Worm (Caenorhabditis elegans) whole organism, L1 larva: Measurements from ENCODE around the gene bed-3.

Source experiments
- aly-2 ChIP-seq: fragments of 150-350 bp; optimal IDR thresholded peaks from 2 replicates; lab custom pipeline; 2014; ENCODE audit warnings: missing biosample characterization, missing genetic modification characterization
- blmp-1 ChIP-seq: fragments of 150-350 bp; optimal IDR thresholded peaks from 2 replicates; lab custom pipeline; 2014; ENCODE audit warnings: missing biosample characterization, missing genetic modification characterization
- ceh-82 ChIP-seq, 3 experiments: fragments of 150-350 bp in 1 of 3; sonication (generic microtip) in 2 of 3; optimal IDR thresholded peaks; 2 replicates each; lab custom pipeline; 2014 to 2017; ENCODE audit warnings: missing biosample characterization in 3 of 3, missing genetic modification characterization in 3 of 3
- ceh-88 ChIP-seq: fragments of 200-800 bp; sonication (Bioruptor generic); IDR thresholded peaks from 2 replicates; pipeline ENCODE4 v1.3.6; 2022; ENCODE audit warnings: missing genetic modification characterization, missing compliant biosample characterization
- dpl-1 ChIP-seq, 3 experiments: fragments of 150-350 bp in 2 of 3; sonication (generic microtip) in 1 of 3; optimal IDR thresholded peaks; 2 replicates each; lab custom pipeline; 2014 to 2017; ENCODE audit warnings: missing biosample characterization in 3 of 3, missing genetic modification characterization in 3 of 3, missing genetic modification reagents in 3 of 3
- dsc-1 ChIP-seq: sonication (generic microtip); optimal IDR thresholded peaks from 2 replicates; lab custom pipeline; 2016; ENCODE audit warnings: mild to moderate bottlenecking, missing genetic modification characterization, missing compliant biosample characterization
- efl-1 ChIP-seq, 4 experiments: fragments of 150-350 bp; optimal IDR thresholded peaks in 3 of 4; peaks in 1 of 4; 1 replicate in 1 of 4; 2 replicates in 3 of 4; lab custom pipeline; 2014; ENCODE audit warnings: missing biosample characterization in 2 of 4, missing genetic modification characterization in 2 of 4, missing genetic modification reagents in 2 of 4
- efl-3 ChIP-seq: fragments of 200-800 bp; sonication (Bioruptor generic); optimal IDR thresholded peaks from 2 replicates; lab custom pipeline; 2018; ENCODE audit warnings: mild to moderate bottlenecking, missing genetic modification characterization, missing compliant biosample characterization
- egl-13 ChIP-seq: sonication (generic microtip); optimal IDR thresholded peaks from 2 replicates; lab custom pipeline; 2016; ENCODE audit warnings: missing genotype, missing genetic modification reagents, missing genetic modification characterization, missing compliant biosample characterization
- elt-2 ChIP-seq: sonication (generic microtip); optimal IDR thresholded peaks from 2 replicates; lab custom pipeline; 2016; ENCODE audit warnings: missing genetic modification characterization, mild to moderate bottlenecking, inconsistent platforms, missing compliant biosample characterization, missing genetic modification reagents
- fkh-10 ChIP-seq: sonication (generic microtip); optimal IDR thresholded peaks from 2 replicates; lab custom pipeline; 2017; ENCODE audit warnings: missing biosample characterization, missing genetic modification reagents, missing genetic modification characterization
- fkh-8 ChIP-seq: sonication (generic microtip); optimal IDR thresholded peaks from 2 replicates; lab custom pipeline; 2016; ENCODE audit warnings: mild to moderate bottlenecking, missing genetic modification characterization, missing compliant biosample characterization
- fos-1 ChIP-seq: fragments of 150-350 bp; optimal IDR thresholded peaks from 2 replicates; lab custom pipeline; 2014; ENCODE audit warnings: missing biosample characterization, missing genetic modification characterization
- hlh-17 ChIP-seq: fragments of 200-800 bp; sonication (Bioruptor generic); optimal IDR thresholded peaks from 2 replicates; lab custom pipeline; 2018; ENCODE audit warnings: missing genetic modification characterization, mild to moderate bottlenecking, missing compliant biosample characterization, moderate library complexity, borderline replicate concordance
- hpl-2 ChIP-seq: fragments of 150-350 bp; optimal IDR thresholded peaks from 2 replicates; lab custom pipeline; 2014; ENCODE audit warnings: missing biosample characterization, missing genetic modification reagents, missing genetic modification characterization
- isw-1 ChIP-seq: fragments of 200-800 bp; sonication (Bioruptor generic); IDR thresholded peaks from 2 replicates; pipeline ENCODE4 v1.3.6; 2022; ENCODE audit warnings: missing genetic modification characterization, missing compliant biosample characterization
- lin-14 ChIP-seq: fragments of 200-800 bp; sonication (Bioruptor generic); optimal IDR thresholded peaks from 2 replicates; lab custom pipeline; 2018; ENCODE audit warnings: mild to moderate bottlenecking, missing genetic modification characterization, moderate library complexity, missing compliant biosample characterization
- lin-15B ChIP-seq: fragments of 150-350 bp; sonication (generic microtip); optimal IDR thresholded peaks from 3 replicates; lab custom pipeline; 2014; ENCODE audit warnings: missing biosample characterization, missing genetic modification characterization
- lin-35 ChIP-seq, 2 experiments: fragments of 150-350 bp; optimal IDR thresholded peaks; 2 replicates each; lab custom pipeline; 2014; ENCODE audit warnings: missing biosample characterization in 2 of 2, missing genetic modification characterization in 2 of 2, missing genetic modification reagents in 2 of 2
- lir-3 ChIP-seq: sonication (generic microtip); optimal IDR thresholded peaks from 2 replicates; lab custom pipeline; 2016; ENCODE audit warnings: mild to moderate bottlenecking, missing genetic modification characterization, moderate library complexity, missing compliant biosample characterization; ENCODE audit not compliant: poor library complexity
- lsy-2 ChIP-seq, 2 experiments: fragments of 150-350 bp; optimal IDR thresholded peaks; 2 replicates each; lab custom pipeline; 2014; ENCODE audit warnings: missing biosample characterization in 2 of 2, missing genetic modification characterization in 2 of 2
- mab-9 ChIP-seq: fragments of 200-800 bp; sonication (Bioruptor generic); IDR thresholded peaks from 2 replicates; pipeline ENCODE4 v1.3.6; 2022; ENCODE audit warnings: missing genetic modification reagents, missing genetic modification characterization, missing compliant biosample characterization
- mep-1 ChIP-seq: fragments of 150-350 bp; optimal IDR thresholded peaks from 2 replicates; lab custom pipeline; 2014; ENCODE audit warnings: missing biosample characterization, missing genetic modification characterization
- nhr-47 ChIP-seq: sonication (generic microtip); optimal IDR thresholded peaks from 2 replicates; lab custom pipeline; 2016; ENCODE audit warnings: mild to moderate bottlenecking, missing genetic modification characterization, moderate library complexity, missing compliant biosample characterization
- pax-3 ChIP-seq: fragments of 200-800 bp; sonication (Bioruptor generic); optimal IDR thresholded peaks from 2 replicates; lab custom pipeline; 2018; ENCODE audit warnings: mild to moderate bottlenecking, missing genetic modification characterization, moderate library complexity, missing compliant biosample characterization
- skn-1 ChIP-seq: fragments of 150-350 bp; optimal IDR thresholded peaks from 2 replicates; lab custom pipeline; 2014; ENCODE audit warnings: missing biosample characterization, missing genetic modification characterization
- sup-37 ChIP-seq: fragments of 200-800 bp; sonication (Bioruptor generic); optimal IDR thresholded peaks from 2 replicates; lab custom pipeline; 2018; ENCODE audit warnings: mild to moderate bottlenecking, missing genetic modification characterization, missing compliant biosample characterization
- swsn-7 ChIP-seq: sonication (generic microtip); optimal IDR thresholded peaks from 2 replicates; lab custom pipeline; 2016; ENCODE audit warnings: missing genetic modification characterization, missing compliant biosample characterization
- tbx-2 ChIP-seq: sonication (generic microtip); optimal IDR thresholded peaks from 2 replicates; lab custom pipeline; 2016; ENCODE audit warnings: missing genetic modification characterization, missing compliant biosample characterization
- unc-130 ChIP-seq: fragments of 150-350 bp; optimal IDR thresholded peaks from 2 replicates; lab custom pipeline; 2017; ENCODE audit warnings: missing biosample characterization, missing genetic modification characterization, inconsistent platforms
- unc-86 ChIP-seq: sonication (generic microtip); optimal IDR thresholded peaks from 2 replicates; lab custom pipeline; 2016; ENCODE audit warnings: missing genetic modification characterization, missing compliant biosample characterization
- xbp-1 ChIP-seq: sonication (generic microtip); optimal IDR thresholded peaks from 2 replicates; lab custom pipeline; 2016; ENCODE audit warnings: missing genetic modification characterization, missing compliant biosample characterization
- ztf-4 ChIP-seq: fragments of 150-350 bp; optimal IDR thresholded peaks from 2 replicates; lab custom pipeline; 2014; ENCODE audit warnings: missing biosample characterization, missing genetic modification characterization

The bed-3 gene

DNA sequence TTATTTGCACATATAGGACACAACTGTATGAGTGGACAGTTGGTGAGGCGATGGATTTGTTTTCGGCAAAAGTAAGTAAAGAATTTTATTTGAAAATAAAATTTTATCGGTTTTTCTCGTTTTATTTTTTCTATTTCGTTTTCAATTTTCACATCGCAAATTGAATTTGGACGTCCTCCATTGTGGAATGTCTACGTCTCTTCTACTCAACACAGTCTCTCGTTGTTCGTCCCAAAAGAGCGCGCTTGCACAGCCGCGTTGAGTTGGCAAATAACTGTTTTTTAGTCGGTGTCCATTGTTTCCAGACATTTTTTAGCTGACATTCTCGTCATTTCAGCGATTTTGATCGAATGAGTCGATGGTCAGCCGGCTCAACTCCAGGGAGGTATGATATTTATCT lies 17.1 kb upstream of the bed-3 start:
- TF ChIP-seq lin-35 (GFP tag; optimal IDR thresholded peaks at IDR 0.05; lab: Kevin White, UChicago) (peak; percentile 10 to 66), unc-86 (tag; lab: Kevin White, UChicago) (no peak), ztf-4 (tag; lab: Kevin White, UChicago) (no peak), fkh-10 (GFP tag; lab: Kevin White, UChicago) (peak; percentile 14), ceh-82 (tag; optimal IDR thresholded peaks at IDR 0.05; lab: Kevin White, UChicago) (peak in 1 of 3 experiments; percentile 7), swsn-7 (tag; lab: Kevin White, UChicago) (no peak), lir-3 (tag; lab: Kevin White, UChicago) (no peak), skn-1 (tag; lab: Kevin White, UChicago) (no peak), efl-1 (optimal IDR thresholded peaks at IDR 0.05; lab: Kevin White, UChicago) (peak; percentile 34 to 45), efl-1 (GFP tag; optimal IDR thresholded peaks at IDR 0.05 in 1 of 2; lab: Kevin White, UChicago) (peak; percentile 37 to 93), dpl-1 (GFP tag; optimal IDR thresholded peaks at IDR 0.05; lab: Kevin White, UChicago) (peak; percentile 13 to 42 (median 31)), lin-14 (GFP tag; lab: Kevin White, UChicago) (peak; percentile 62), mep-1 (tag; lab: Kevin White, UChicago) (peak; percentile 19)

DNA sequence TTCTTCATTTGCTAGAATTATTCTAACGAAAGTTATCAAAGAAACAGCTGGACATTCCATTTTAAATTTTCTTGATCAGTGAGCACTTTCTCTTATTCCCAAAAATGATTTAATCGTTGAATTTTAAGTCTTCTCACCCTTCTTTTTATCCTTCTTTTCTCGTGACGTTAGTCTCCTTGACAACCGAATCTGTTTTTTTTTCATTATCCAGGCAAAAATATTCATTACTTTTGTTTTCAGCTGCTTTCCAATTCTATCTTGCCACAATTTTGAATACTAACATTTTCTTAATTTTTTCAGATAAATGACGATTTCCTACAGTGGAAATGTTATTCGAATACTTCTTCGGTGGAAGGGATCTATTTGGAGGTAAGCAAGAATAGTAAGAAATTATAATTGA lies 12.7 kb upstream of the bed-3 start, which contains the start of gene best-13:
best-13 (plus strand) TSS at position 301 of the 400 bp plus-strand sequence.
- TF ChIP-seq elt-2 (tag; lab: Kevin White, UChicago) (no peak), isw-1 (no peak), xbp-1 (no peak)
- TF ChIP-seq, all 84 proteins: peak for 0

DNA sequence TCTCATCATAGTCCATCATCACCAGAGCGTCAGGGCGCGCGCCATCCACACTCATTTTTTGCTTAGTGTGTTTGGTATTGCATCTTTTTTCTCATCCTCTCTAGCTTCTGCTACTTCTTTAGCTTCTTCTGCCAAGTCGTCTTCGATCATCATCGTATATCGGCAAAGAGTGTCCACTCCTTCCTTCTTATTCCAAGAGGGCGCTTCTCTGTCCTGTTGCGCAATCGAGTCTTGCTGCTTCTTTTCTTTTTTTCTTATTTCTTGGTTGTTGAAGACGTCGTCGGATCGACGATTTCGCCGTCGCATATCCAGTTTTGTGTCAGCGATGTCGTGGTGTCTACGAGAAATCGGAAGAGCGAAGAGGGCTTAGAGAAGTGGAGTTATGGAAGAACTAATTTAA lies 3.3 kb upstream of the bed-3 start:
- TF ChIP-seq egl-13 (no peak), unc-130 (tag; lab: Kevin White, UChicago) (no peak), blmp-1 (tag; lab: Kevin White, UChicago) (peak; percentile 34)

DNA sequence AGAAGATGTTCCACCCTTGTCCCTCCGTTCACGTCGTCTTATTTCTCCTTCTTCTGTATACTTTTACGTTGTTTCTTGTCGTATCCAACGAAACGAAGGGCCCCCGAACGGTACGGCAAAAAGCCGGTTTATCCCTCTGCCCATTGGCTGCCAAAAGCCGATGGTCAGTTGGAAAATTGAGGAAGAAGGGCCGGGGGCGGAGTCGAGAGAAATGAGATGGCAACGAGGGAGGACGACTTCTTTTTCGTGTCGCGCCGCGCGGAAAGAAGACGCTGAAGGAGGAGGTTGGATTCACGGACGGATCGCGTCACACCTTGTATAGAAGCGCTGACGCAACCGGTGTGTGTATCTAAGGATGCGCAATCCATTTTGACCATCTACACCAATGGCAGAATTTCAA lies 1.2 kb upstream of the bed-3 start:
- TF ChIP-seq efl-1 (optimal IDR thresholded peaks at IDR 0.05; lab: Kevin White, UChicago) (no peak), efl-1 (GFP tag; optimal IDR thresholded peaks at IDR 0.05 in 1 of 2; lab: Kevin White, UChicago) (peak in 1 of 2 experiments; percentile 6), lin-15B (tag; lab: Kevin White, UChicago) (no peak), dpl-1 (GFP tag; optimal IDR thresholded peaks at IDR 0.05; lab: Kevin White, UChicago) (no peak)

DNA sequence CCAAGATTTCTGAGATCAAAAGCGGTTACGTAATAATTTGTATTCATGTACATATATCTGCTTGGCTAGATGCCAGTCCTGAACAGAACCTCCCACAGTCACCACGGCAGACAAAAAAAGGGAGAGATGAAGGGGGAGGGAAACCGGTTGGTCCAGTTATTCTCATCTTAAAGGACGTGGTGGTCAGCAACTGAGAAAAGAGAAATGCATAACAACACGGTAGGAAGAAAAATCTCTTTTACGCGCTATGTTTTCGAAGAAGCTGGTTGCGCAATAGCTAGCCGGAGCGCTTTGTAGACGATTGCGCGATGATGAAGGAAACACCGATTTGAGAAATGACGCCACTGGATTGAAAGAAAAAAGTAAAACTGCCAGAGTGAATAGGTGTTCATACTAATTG lies 1.7 kb downstream of the bed-3 start:
- TF ChIP-seq dsc-1 (tag; lab: Kevin White, UChicago) (no peak), hpl-2 (no peak), isw-1 (no peak), ceh-88 (GFP tag; lab: Robert Waterston, UW) (no peak), pax-3 (tag; lab: Kevin White, UChicago) (no peak), ztf-4 (tag; lab: Kevin White, UChicago) (peak; percentile 47), blmp-1 (tag; lab: Kevin White, UChicago) (peak; percentile 62), sup-37 (GFP tag; lab: Kevin White, UChicago) (no peak), hlh-17 (no peak)

DNA sequence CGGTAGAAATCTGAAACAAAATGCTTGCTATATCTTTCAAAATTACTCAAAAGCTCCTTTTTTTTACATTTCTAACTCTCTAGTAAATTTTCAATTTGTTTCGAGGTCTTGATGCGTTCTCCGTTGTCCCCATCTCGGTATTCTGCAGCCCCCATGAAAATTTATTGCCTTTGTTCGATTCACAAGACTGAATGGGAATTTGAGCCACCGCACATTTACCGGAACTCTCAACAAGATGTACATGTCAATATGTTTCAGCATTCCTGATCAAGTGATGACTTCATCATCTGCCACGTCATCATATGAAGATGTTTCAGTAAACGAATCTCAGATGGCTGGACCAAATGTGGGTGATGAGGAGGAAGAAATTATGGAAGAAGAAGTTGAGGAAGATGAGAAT lies 4.1 kb downstream of the bed-3 start:
- TF ChIP-seq fos-1 (tag; lab: Kevin White, UChicago) (no peak), efl-3 (GFP tag; lab: Kevin White, UChicago) (no peak), tbx-2 (tag; lab: Kevin White, UChicago) (no peak), mab-9 (GFP tag; lab: Robert Waterston, UW) (no peak), isw-1 (no peak), ceh-88 (GFP tag; lab: Robert Waterston, UW) (no peak), hpl-2 (no peak), nhr-47 (tag; lab: Kevin White, UChicago) (no peak), fkh-8 (tag; lab: Kevin White, UChicago) (no peak), blmp-1 (tag; lab: Kevin White, UChicago) (no peak), lsy-2 (tag; optimal IDR thresholded peaks at IDR 0.05; lab: Kevin White, UChicago) (no peak), aly-2 (tag; lab: Kevin White, UChicago) (no peak)
- TF ChIP-seq, all 84 proteins: peak for 0
